Fruit fly (Drosophila melanogaster): ENCODE measurements around the gene Moe.

The Moe gene

dm6 chrX:8891565-8892276 is 6.4 kb downstream of the Moe start:
- TF ChIP-seq rn (GFP tag; IDR thresholded peaks at IDR 0.05), result no peak
- peak; percentile 41 for TF ChIP-seq Pif1A (GFP tag; optimal IDR thresholded peaks at IDR 0.05)
- TF ChIP-seq CG14655 (GFP tag; optimal IDR thresholded peaks at IDR 0.05), result peak; percentile 62
- TF ChIP-seq CG17806 (tag; optimal IDR thresholded peaks at IDR 0.05), result peak; percentile 45
- TF ChIP-seq Snoo (tag; optimal IDR thresholded peaks at IDR 0.05), result peak; percentile 59
- peak; percentile 36 for TF ChIP-seq CG8301 (tag; optimal IDR thresholded peaks at IDR 0.05)
- no peak for TF ChIP-seq gl (tag; optimal IDR thresholded peaks at IDR 0.05)
- TF ChIP-seq CG32121 (GFP tag; IDR thresholded peaks at IDR 0.05), result peak; percentile 69; the same call in 1 of the 2 replicates
- TF ChIP-seq fd96Ca (GFP tag; IDR thresholded peaks at IDR 0.05), result peak; percentile 49; the same call in 1 of the 3 replicates
- TF ChIP-seq CG12605 (GFP tag; IDR thresholded peaks at IDR 0.05), result peak; percentile 52
- peak; percentile 21 for TF ChIP-seq CG9948 (tag; optimal IDR thresholded peaks at IDR 0.05)
- peak; percentile 39 for TF ChIP-seq CG15710 (tag; optimal IDR thresholded peaks at IDR 0.05)
- TF ChIP-seq Pif1B (GFP tag; optimal IDR thresholded peaks at IDR 0.05), result peak; percentile 71
- peak; percentile 15 for TF ChIP-seq D1 (tag; optimal IDR thresholded peaks at IDR 0.05)
- TF ChIP-seq EcR (GFP tag; optimal IDR thresholded peaks at IDR 0.05), result no peak
- TF ChIP-seq CG10348 (GFP tag; IDR thresholded peaks at IDR 0.05), result no peak
- TF ChIP-seq Ets98B (GFP tag; IDR thresholded peaks at IDR 0.05), result peak; percentile 60
- TF ChIP-seq CG34367 (tag; optimal IDR thresholded peaks at IDR 0.05), result peak; percentile 36
- TF ChIP-seq CG4496 (GFP tag; IDR thresholded peaks at IDR 0.05), result peak; percentile 73; the same call in 2 of the 3 replicates
- TF ChIP-seq CG13204 (GFP tag; optimal IDR thresholded peaks at IDR 0.05), result peak; percentile 6
- TF ChIP-seq CG8159 (tag; optimal IDR thresholded peaks at IDR 0.05), result peak; percentile 59

DNA sequence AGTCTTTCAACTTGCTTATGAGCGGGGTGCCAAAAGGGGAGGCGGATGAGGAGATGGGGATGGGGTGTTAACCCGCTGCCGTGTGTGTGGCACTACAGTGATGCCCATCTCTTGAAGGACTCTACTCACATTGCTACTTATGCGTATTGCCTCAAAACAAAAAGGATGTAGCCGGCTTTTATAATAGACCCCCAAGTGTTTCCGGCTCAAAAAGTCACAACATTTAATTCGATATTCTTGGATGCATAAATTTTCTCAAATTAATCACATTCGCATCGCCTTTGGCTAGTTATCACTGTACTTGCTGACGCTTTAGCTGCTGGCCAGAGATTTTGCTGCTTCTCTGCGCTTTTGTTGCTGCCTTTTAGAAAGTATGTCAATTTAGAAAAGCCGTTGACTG is 7.2 kb downstream of the Moe start:
- TF ChIP-seq EcR (GFP tag; optimal IDR thresholded peaks at IDR 0.05) (no peak), CG8159 (tag; optimal IDR thresholded peaks at IDR 0.05) (peak; percentile 24), CG32121 (GFP tag; IDR thresholded peaks at IDR 0.05) (peak; percentile 81), Pif1A (GFP tag; optimal IDR thresholded peaks at IDR 0.05) (peak; percentile 55), Ets98B (GFP tag; IDR thresholded peaks at IDR 0.05) (peak; percentile 76), CG12605 (GFP tag; IDR thresholded peaks at IDR 0.05) (0 out of 2 replicates have a peak, but pooled peaks have one; percentile 15), CG4496 (GFP tag; IDR thresholded peaks at IDR 0.05) (peak; percentile 78; the same call in 2 of the 3 replicates), gl (tag; optimal IDR thresholded peaks at IDR 0.05) (no peak), CG10348 (GFP tag; IDR thresholded peaks at IDR 0.05) (no peak), Pif1B (GFP tag; optimal IDR thresholded peaks at IDR 0.05) (peak; percentile 20), fd96Ca (GFP tag; IDR thresholded peaks at IDR 0.05) (peak; percentile 85), CG14655 (GFP tag; optimal IDR thresholded peaks at IDR 0.05) (peak; percentile 65), CG17806 (tag; optimal IDR thresholded peaks at IDR 0.05) (peak; percentile 13), CG34367 (tag; optimal IDR thresholded peaks at IDR 0.05) (no peak), Snoo (tag; optimal IDR thresholded peaks at IDR 0.05) (no peak), rn (GFP tag; IDR thresholded peaks at IDR 0.05) (no peak), CG13204 (GFP tag; optimal IDR thresholded peaks at IDR 0.05) (no peak), CG9948 (tag; optimal IDR thresholded peaks at IDR 0.05) (peak; percentile 4), CG8301 (tag; optimal IDR thresholded peaks at IDR 0.05) (peak; percentile 70), CG15710 (tag; optimal IDR thresholded peaks at IDR 0.05) (peak; percentile 34), D1 (tag; optimal IDR thresholded peaks at IDR 0.05) (no peak)

DNA sequence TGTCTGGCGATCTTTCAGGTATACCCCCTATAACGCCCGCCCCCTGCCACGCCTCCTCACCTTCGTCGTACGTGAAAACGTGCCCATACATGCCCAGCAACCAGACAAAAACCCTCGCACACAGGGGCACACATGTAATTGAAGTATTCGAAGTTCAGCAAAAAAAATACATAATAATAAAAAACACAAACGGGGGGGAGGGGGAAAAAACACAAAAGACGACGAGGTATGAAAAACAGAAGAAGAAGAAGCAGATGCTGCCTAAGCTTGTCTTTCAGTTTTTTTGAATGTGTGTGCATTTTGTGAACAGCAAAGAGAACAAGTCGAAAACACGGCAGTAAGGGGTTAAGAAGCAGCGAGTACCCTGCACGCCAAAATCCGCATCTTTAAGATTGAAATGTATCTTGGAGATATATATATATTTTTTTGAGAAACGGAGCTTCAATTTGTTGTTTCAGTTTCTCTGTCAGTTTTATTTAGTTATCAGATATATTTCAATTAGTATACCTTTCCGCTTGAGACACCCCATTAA is 9.2 kb downstream of the Moe start:
- TF ChIP-seq CG4496 (GFP tag; IDR thresholded peaks at IDR 0.05) (no peak), EcR (GFP tag; optimal IDR thresholded peaks at IDR 0.05) (peak; percentile 13), CG14655 (GFP tag; optimal IDR thresholded peaks at IDR 0.05) (no peak), CG34367 (tag; optimal IDR thresholded peaks at IDR 0.05) (no peak), gl (tag; optimal IDR thresholded peaks at IDR 0.05) (no peak), CG9948 (tag; optimal IDR thresholded peaks at IDR 0.05) (no peak), Pif1A (GFP tag; optimal IDR thresholded peaks at IDR 0.05) (no peak), CG17806 (tag; optimal IDR thresholded peaks at IDR 0.05) (no peak), CG8159 (tag; optimal IDR thresholded peaks at IDR 0.05) (no peak), CG32121 (GFP tag; IDR thresholded peaks at IDR 0.05) (no peak), CG10348 (GFP tag; IDR thresholded peaks at IDR 0.05) (no peak), rn (GFP tag; IDR thresholded peaks at IDR 0.05) (no peak), fd96Ca (GFP tag; IDR thresholded peaks at IDR 0.05) (peak; percentile 15; the same call in 1 of the 3 replicates), CG15710 (tag; optimal IDR thresholded peaks at IDR 0.05) (no peak), Pif1B (GFP tag; optimal IDR thresholded peaks at IDR 0.05) (no peak), D1 (tag; optimal IDR thresholded peaks at IDR 0.05) (no peak)

DNA sequence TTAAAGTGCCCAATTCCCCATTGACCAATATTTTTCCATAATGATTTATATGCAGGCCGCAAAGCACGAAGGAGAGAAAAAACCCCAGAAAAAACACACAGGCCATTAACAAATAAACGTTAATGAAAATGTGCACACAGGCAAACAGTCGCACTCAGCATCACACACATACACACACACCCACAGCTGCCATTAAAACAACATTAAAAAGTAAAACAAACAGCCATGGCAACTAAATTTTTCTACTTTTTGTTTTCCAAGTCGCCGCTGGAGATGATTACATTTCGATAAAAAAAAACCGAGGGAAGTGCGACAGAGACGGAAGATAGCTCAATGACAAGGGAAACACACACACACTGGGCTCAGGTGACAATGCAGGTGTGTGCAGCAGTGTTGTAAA is 10.7 kb downstream of the Moe start:
- TF ChIP-seq CG13204 (GFP tag; optimal IDR thresholded peaks at IDR 0.05) (no peak), Pif1A (GFP tag; optimal IDR thresholded peaks at IDR 0.05) (no peak), rn (GFP tag; IDR thresholded peaks at IDR 0.05) (no peak), Snoo (tag; optimal IDR thresholded peaks at IDR 0.05) (no peak)

- TF ChIP-seq CG9948 (tag; optimal IDR thresholded peaks at IDR 0.05), result no peak
- TF ChIP-seq CG34367 (tag; optimal IDR thresholded peaks at IDR 0.05), result no peak
- no peak for TF ChIP-seq CG4496 (GFP tag; IDR thresholded peaks at IDR 0.05)
Observed at dm6 chrX:8885177-8885576, 13.0 kb downstream of the Moe start.

dm6 chrX:8884678-8885077 is 13.5 kb downstream of the Moe start:
- no peak for TF ChIP-seq CG10348 (GFP tag; IDR thresholded peaks at IDR 0.05)
- TF ChIP-seq gl (tag; optimal IDR thresholded peaks at IDR 0.05), result no peak
- no peak for TF ChIP-seq CG17806 (tag; optimal IDR thresholded peaks at IDR 0.05)
- no peak for TF ChIP-seq CG32121 (GFP tag; IDR thresholded peaks at IDR 0.05)
- no peak for TF ChIP-seq CG8159 (tag; optimal IDR thresholded peaks at IDR 0.05)
